In genomic region chr3R:11887114-11888037, dm6 we compare ENCODE assay signal across 1 fruit fly cellular context.
TF ChIP-seq lines count a peak whose summit lies in the region.

mthl5 (minus strand) TSS chr3R:11887168.

TF ChIP-seq in whole organism, embryonic, 481 proteins besides CTCF, POLR2A, EP300 and RAD21 (continued from another document and continues in another):
- TF ChIP-seq maf-S (GFP tag; optimal IDR thresholded peaks at IDR 0.05; lab: Kevin White, UChicago) (peak; percentile 64), CG3065 (GFP tag; optimal IDR thresholded peaks at IDR 0.05; lab: Kevin White, UChicago) (peak; percentile 13), Ssrp (tag; optimal IDR thresholded peaks at IDR 0.05; lab: Kevin White, UChicago) (peak; percentile 81), da (GFP tag; optimal IDR thresholded peaks at IDR 0.05; lab: Kevin White, UChicago) (peak; percentile 30), CG12155 (GFP tag; optimal IDR thresholded peaks at IDR 0.05; lab: Kevin White, UChicago) (peak; percentile 76), hbn (GFP tag; IDR thresholded peaks at IDR 0.05; lab: Robert Waterston, UW; ENCODE audit: partially characterized antibody) (0 out of 2 replicates have a peak, but pooled peaks have one; percentile 25), Ada2b (GFP tag; IDR thresholded peaks at IDR 0.05; lab: Robert Waterston, UW) (peak; percentile 73), bsh (GFP tag; optimal IDR thresholded peaks at IDR 0.05; lab: Kevin White, UChicago) (peak; percentile 84 to 90), gsb-n (tag; optimal IDR thresholded peaks at IDR 0.05; lab: Kevin White, UChicago) (peak; percentile 68), ssp (GFP tag; IDR thresholded peaks at IDR 0.05; lab: Robert Waterston, UW) (peak; percentile 64), CG34224 (GFP tag; IDR thresholded peaks at IDR 0.05; lab: Robert Waterston, UW; ENCODE audit: partially characterized antibody) (no peak), ham (GFP tag; IDR thresholded peaks at IDR 0.05; lab: Robert Waterston, UW) (no peak), CG10321 (GFP tag; IDR thresholded peaks at IDR 0.05; lab: Robert Waterston, UW) (no peak), jigr1 (GFP tag; IDR thresholded peaks at IDR 0.05; lab: Robert Waterston, UW) (no peak; the same call in 2 of the 3 replicates), dan (GFP tag; IDR thresholded peaks at IDR 0.05; lab: Robert Waterston, UW) (peak; percentile 62; the same call in 1 of the 2 replicates), sisA (GFP tag; IDR thresholded peaks at IDR 0.05; lab: Robert Waterston, UW) (peak; percentile 79), pb (GFP tag; optimal IDR thresholded peaks at IDR 0.05; lab: Kevin White, UChicago) (no peak), Sox100B (GFP tag; optimal IDR thresholded peaks at IDR 0.05; lab: Kevin White, UChicago) (peak; percentile 82), CG32772 (GFP tag; IDR thresholded peaks at IDR 0.05; lab: Robert Waterston, UW) (peak; percentile 62), CG5953 (GFP tag; IDR thresholded peaks at IDR 0.05; lab: Robert Waterston, UW) (no peak; the same call in 1 of the 2 replicates), PHDP (tag; optimal IDR thresholded peaks at IDR 0.05; lab: Kevin White, UChicago) (peak; percentile 81), Nf-YB (GFP tag; optimal IDR thresholded peaks at IDR 0.05; lab: Kevin White, UChicago) (peak; percentile 62), gsb (GFP tag; IDR thresholded peaks at IDR 0.05; lab: Robert Waterston, UW) (no peak), BtbVII (GFP tag; optimal IDR thresholded peaks at IDR 0.05; lab: Kevin White, UChicago) (peak; percentile 60), CG2129 (GFP tag; IDR thresholded peaks at IDR 0.05; lab: Robert Waterston, UW; ENCODE audit: partially characterized antibody) (no peak), gro (GFP tag; optimal IDR thresholded peaks at IDR 0.05; lab: Kevin White, UChicago) (no peak), CG9609 (GFP tag; optimal IDR thresholded peaks at IDR 0.05; lab: Kevin White, UChicago) (peak; percentile 73), wek (GFP tag; optimal IDR thresholded peaks at IDR 0.05; lab: Kevin White, UChicago) (peak; percentile 21), CG1647 (GFP tag; optimal IDR thresholded peaks at IDR 0.05; lab: Kevin White, UChicago) (peak; percentile 67), Asciz (GFP tag; optimal IDR thresholded peaks at IDR 0.05; lab: Kevin White, UChicago) (peak; percentile 59), rib (GFP tag; IDR thresholded peaks at IDR 0.05; lab: Robert Waterston, UW) (no peak), sens-2 (GFP tag; IDR thresholded peaks at IDR 0.05; lab: Robert Waterston, UW) (peak; percentile 58), MTF-1 (GFP tag; optimal IDR thresholded peaks at IDR 0.05; lab: Kevin White, UChicago; ENCODE audit: borderline replicate concordance) (no peak), C15 (GFP tag; IDR thresholded peaks at IDR 0.05; lab: Robert Waterston, UW) (0 out of 3 replicates have a peak, but pooled peaks have one; percentile 47), CG10979 (tag; optimal IDR thresholded peaks at IDR 0.05; lab: Kevin White, UChicago) (peak; percentile 86), CG4360 (GFP tag; IDR thresholded peaks at IDR 0.05; lab: Robert Waterston, UW) (0 out of 2 replicates have a peak, but pooled peaks have one; percentile 17), Fer1 (GFP tag; optimal IDR thresholded peaks at IDR 0.05; lab: Kevin White, UChicago) (no peak), tap (tag; optimal IDR thresholded peaks at IDR 0.05; lab: Kevin White, UChicago) (peak; percentile 45), HLH4C (GFP tag; IDR thresholded peaks at IDR 0.05; lab: Robert Waterston, UW; ENCODE audit: partially characterized antibody) (0 out of 3 replicates have a peak, but pooled peaks have one; percentile 13), trh (GFP tag; optimal IDR thresholded peaks at IDR 0.05; lab: Kevin White, UChicago) (peak; percentile 72), Sin3A (optimal IDR thresholded peaks at IDR 0.05; lab: Kevin White, UChicago) (no peak), z (GFP tag; IDR thresholded peaks at IDR 0.05; lab: Robert Waterston, UW) (peak; percentile 66; the same call in 2 of the 3 replicates), CG15011 (GFP tag; optimal IDR thresholded peaks at IDR 0.05; lab: Kevin White, UChicago) (peak; percentile 41), fu2 (GFP tag; optimal IDR thresholded peaks at IDR 0.05; lab: Kevin White, UChicago) (peak; percentile 66), luna (GFP tag; optimal IDR thresholded peaks at IDR 0.05; lab: Kevin White, UChicago) (no peak), CG7271 (tag; optimal IDR thresholded peaks at IDR 0.05; lab: Kevin White, UChicago) (no peak), sug (tag; optimal IDR thresholded peaks at IDR 0.05; lab: Kevin White, UChicago) (no peak), CG12744 (GFP tag; optimal IDR thresholded peaks at IDR 0.05; lab: Kevin White, UChicago) (peak; percentile 32), pfk (GFP tag; optimal IDR thresholded peaks at IDR 0.05; lab: Kevin White, UChicago) (no peak), Doc2 (GFP tag; IDR thresholded peaks at IDR 0.05; lab: Robert Waterston, UW) (no peak), row (GFP tag; IDR thresholded peaks at IDR 0.05; lab: Robert Waterston, UW) (peak; percentile 96), ase (GFP tag; IDR thresholded peaks at IDR 0.05; lab: Robert Waterston, UW) (0 out of 3 replicates have a peak, but pooled peaks have one; percentile 55), lov (optimal IDR thresholded peaks at IDR 0.05; lab: Kevin White, UChicago) (no peak), lov (GFP tag; IDR thresholded peaks at IDR 0.05; lab: Robert Waterston, UW) (no peak), HLHmδ (GFP tag; optimal IDR thresholded peaks at IDR 0.05; lab: Kevin White, UChicago) (peak; percentile 48), Drgx (GFP tag; IDR thresholded peaks at IDR 0.05; lab: Robert Waterston, UW) (peak; percentile 71), Hmr (GFP tag; optimal IDR thresholded peaks at IDR 0.05; lab: Kevin White, UChicago) (peak; percentile 81), CG18262 (tag; optimal IDR thresholded peaks at IDR 0.05; lab: Kevin White, UChicago) (peak; percentile 88), ash1 (GFP tag; optimal IDR thresholded peaks at IDR 0.05; lab: Kevin White, UChicago) (no peak), ci (GFP tag; IDR thresholded peaks at IDR 0.05; lab: Robert Waterston, UW) (peak; percentile 83), CG12071 (GFP tag; optimal IDR thresholded peaks at IDR 0.05; lab: Kevin White, UChicago) (peak; percentile 23), Bdp1 (GFP tag; optimal IDR thresholded peaks at IDR 0.05; lab: Kevin White, UChicago) (peak; percentile 52), CG2889 (GFP tag; IDR thresholded peaks at IDR 0.05; lab: Robert Waterston, UW) (no peak), H15 (GFP tag; IDR thresholded peaks at IDR 0.05; lab: Robert Waterston, UW) (peak; percentile 61), BEAF-32 (GFP tag; optimal IDR thresholded peaks at IDR 0.05; lab: Kevin White, UChicago) (no peak), CG5180 (GFP tag; optimal IDR thresholded peaks at IDR 0.05; lab: Kevin White, UChicago) (peak; percentile 53), kay (GFP tag; optimal IDR thresholded peaks at IDR 0.05; lab: Kevin White, UChicago) (peak; percentile 20), Poxn (GFP tag; IDR thresholded peaks at IDR 0.05; lab: Robert Waterston, UW) (no peak), disco-r (GFP tag; optimal IDR thresholded peaks at IDR 0.05; lab: Kevin White, UChicago) (peak; percentile 64), HmgD (GFP tag; optimal IDR thresholded peaks at IDR 0.05; lab: Kevin White, UChicago) (peak; percentile 53), CG3838 (GFP tag; optimal IDR thresholded peaks at IDR 0.05; lab: Kevin White, UChicago) (no peak), pita (GFP tag; optimal IDR thresholded peaks at IDR 0.05; lab: Kevin White, UChicago) (no peak), ac (GFP tag; optimal IDR thresholded peaks at IDR 0.05; lab: Kevin White, UChicago) (peak; percentile 31), dysf (GFP tag; IDR thresholded peaks at IDR 0.05; lab: Robert Waterston, UW) (peak; percentile 78), caup (GFP tag; optimal IDR thresholded peaks at IDR 0.05; lab: Kevin White, UChicago; ENCODE audit: severe bottlenecking) (peak; percentile 70), stc (GFP tag; IDR thresholded peaks at IDR 0.05; lab: Robert Waterston, UW) (peak; percentile 71), org-1 (GFP tag; optimal IDR thresholded peaks at IDR 0.05; lab: Kevin White, UChicago) (peak; percentile 83), CG11504 (tag; optimal IDR thresholded peaks at IDR 0.05; lab: Kevin White, UChicago) (peak; percentile 84), p53 (GFP tag; optimal IDR thresholded peaks at IDR 0.05; lab: Kevin White, UChicago) (peak; percentile 37), vfl (GFP tag; optimal IDR thresholded peaks at IDR 0.05; lab: Kevin White, UChicago) (peak; percentile 41), Dek (tag; optimal IDR thresholded peaks at IDR 0.05; lab: Kevin White, UChicago) (peak; percentile 40), vnd (GFP tag; IDR thresholded peaks at IDR 0.05; lab: Robert Waterston, UW; ENCODE audit: partially characterized antibody) (no peak), CG11398 (GFP tag; optimal IDR thresholded peaks at IDR 0.05; lab: Kevin White, UChicago) (peak; percentile 72), Fer2 (tag; optimal IDR thresholded peaks at IDR 0.05; lab: Kevin White, UChicago) (no peak), Sry-δ (GFP tag; optimal IDR thresholded peaks at IDR 0.05; lab: Kevin White, UChicago) (peak; percentile 27), E2f1 (GFP tag; IDR thresholded peaks at IDR 0.05; lab: Robert Waterston, UW) (peak; percentile 68), cas (GFP tag; IDR thresholded peaks at IDR 0.05; lab: Robert Waterston, UW) (no peak), grn (GFP tag; optimal IDR thresholded peaks at IDR 0.05; lab: Kevin White, UChicago) (peak; percentile 37), Abd-B (GFP tag; optimal IDR thresholded peaks at IDR 0.05; lab: Kevin White, UChicago) (peak; percentile 86), CG32532 (GFP tag; IDR thresholded peaks at IDR 0.05; lab: Robert Waterston, UW) (peak; percentile 78), chm (GFP tag; IDR thresholded peaks at IDR 0.05; lab: Robert Waterston, UW) (peak; percentile 78), NFAT (GFP tag; IDR thresholded peaks at IDR 0.05; lab: Robert Waterston, UW) (peak; percentile 59), pho (GFP tag; optimal IDR thresholded peaks at IDR 0.05; lab: Kevin White, UChicago) (peak; percentile 51), Dad (GFP tag; optimal IDR thresholded peaks at IDR 0.05; lab: Kevin White, UChicago) (peak; percentile 70), Mes4 (GFP tag; optimal IDR thresholded peaks at IDR 0.05; lab: Kevin White, UChicago) (peak; percentile 80), CG13624 (GFP tag; optimal IDR thresholded peaks at IDR 0.05; lab: Kevin White, UChicago) (peak; percentile 80), en (GFP tag; optimal IDR thresholded peaks at IDR 0.05; lab: Kevin White, UChicago) (peak; percentile 66), CrebB (tag; optimal IDR thresholded peaks at IDR 0.05; lab: Kevin White, UChicago) (peak; percentile 42), CG10654 (GFP tag; optimal IDR thresholded peaks at IDR 0.05; lab: Kevin White, UChicago) (peak; percentile 75), CG14710 (tag; optimal IDR thresholded peaks at IDR 0.05; lab: Kevin White, UChicago) (peak; percentile 82), TFAM (GFP tag; optimal IDR thresholded peaks at IDR 0.05; lab: Kevin White, UChicago) (peak; percentile 16), yki (optimal IDR thresholded peaks at IDR 0.05; lab: Kevin White, UChicago) (peak; percentile 86), Deaf1 (tag; optimal IDR thresholded peaks at IDR 0.05; lab: Kevin White, UChicago) (peak; percentile 54), CG17568 (GFP tag; optimal IDR thresholded peaks at IDR 0.05; lab: Kevin White, UChicago) (no peak), zf30C (GFP tag; optimal IDR thresholded peaks at IDR 0.05; lab: Kevin White, UChicago) (no peak), usp (GFP tag; optimal IDR thresholded peaks at IDR 0.05; lab: Kevin White, UChicago) (no peak), CG17385 (GFP tag; optimal IDR thresholded peaks at IDR 0.05; lab: Kevin White, UChicago) (peak; percentile 67), scrt (GFP tag; optimal IDR thresholded peaks at IDR 0.05; lab: Kevin White, UChicago) (peak; percentile 52), CG34422 (GFP tag; IDR thresholded peaks at IDR 0.05; lab: Robert Waterston, UW) (peak; percentile 46; the same call in 2 of the 3 replicates), CG8924 (tag; optimal IDR thresholded peaks at IDR 0.05; lab: Kevin White, UChicago) (peak; percentile 85), CG17186 (GFP tag; optimal IDR thresholded peaks at IDR 0.05; lab: Kevin White, UChicago) (peak; percentile 34), bcd (GFP tag; optimal IDR thresholded peaks at IDR 0.05; lab: Kevin White, UChicago) (peak; percentile 83), YL-1 (GFP tag; optimal IDR thresholded peaks at IDR 0.05; lab: Kevin White, UChicago) (no peak), zen (tag; optimal IDR thresholded peaks at IDR 0.05; lab: Kevin White, UChicago) (peak; percentile 42), Spps (tag; optimal IDR thresholded peaks at IDR 0.05; lab: Kevin White, UChicago) (peak; percentile 71), CG3407 (GFP tag; optimal IDR thresholded peaks at IDR 0.05; lab: Kevin White, UChicago) (peak; percentile 55), shn (GFP tag; optimal IDR thresholded peaks at IDR 0.05; lab: Kevin White, UChicago) (peak; percentile 82), CG1602 (GFP tag; optimal IDR thresholded peaks at IDR 0.05; lab: Kevin White, UChicago) (peak; percentile 82), ind (GFP tag; optimal IDR thresholded peaks at IDR 0.05; lab: Kevin White, UChicago) (peak; percentile 73), CG8281 (tag; optimal IDR thresholded peaks at IDR 0.05; lab: Kevin White, UChicago) (peak; percentile 62), CG7963 (GFP tag; IDR thresholded peaks at IDR 0.05; lab: Robert Waterston, UW; ENCODE audit: partially characterized antibody) (no peak), dmrt99B (tag; optimal IDR thresholded peaks at IDR 0.05; lab: Kevin White, UChicago) (peak; percentile 86), CG18476 (GFP tag; optimal IDR thresholded peaks at IDR 0.05; lab: Kevin White, UChicago) (peak; percentile 54), fd64A (GFP tag; optimal IDR thresholded peaks at IDR 0.05; lab: Kevin White, UChicago) (no peak), dpn (GFP tag; optimal IDR thresholded peaks at IDR 0.05; lab: Kevin White, UChicago) (peak; percentile 69 to 83), Mad (GFP tag; optimal IDR thresholded peaks at IDR 0.05; lab: Kevin White, UChicago) (peak; percentile 31), CG17912 (GFP tag; optimal IDR thresholded peaks at IDR 0.05; lab: Kevin White, UChicago) (no peak), jing (GFP tag; optimal IDR thresholded peaks at IDR 0.05; lab: Kevin White, UChicago) (peak; percentile 74), Mrtf (GFP tag; IDR thresholded peaks at IDR 0.05; lab: Robert Waterston, UW) (peak; percentile 49; the same call in 2 of the 3 replicates), D (optimal IDR thresholded peaks at IDR 0.05; lab: Kevin White, UChicago) (no peak), D (GFP tag; optimal IDR thresholded peaks at IDR 0.05; lab: Kevin White, UChicago) (peak; percentile 87)
